Worm (Caenorhabditis elegans): ENCODE results near the gene mrps-11.

The mrps-11 gene

DNA sequence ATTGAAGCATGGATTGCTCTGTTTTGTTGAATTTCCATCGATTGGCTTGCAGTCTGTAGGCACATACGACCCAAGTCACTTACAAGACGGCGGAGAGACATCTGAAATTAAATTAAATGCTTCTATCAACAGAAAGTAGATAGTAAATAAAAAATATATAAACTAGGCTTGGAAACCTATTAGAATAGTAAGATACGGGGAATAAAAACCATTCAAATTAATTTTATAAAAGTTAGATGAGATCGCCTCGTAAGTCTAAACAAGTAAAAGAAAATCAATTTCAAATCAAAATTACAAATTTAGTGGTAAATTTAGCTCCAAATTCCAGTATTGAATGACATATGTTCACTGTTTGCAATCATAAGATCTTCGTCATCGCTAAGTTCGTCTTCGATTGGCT, at the start of gene mrps-11:
TSS of gene mrps-11 (minus strand) at position 101 of the 400 bp plus-strand sequence.
- no peak for TF ChIP-seq C34F6.9 (tag; optimal IDR thresholded peaks at IDR 0.05)
- TF ChIP-seq unc-39 (tag; optimal IDR thresholded peaks at IDR 0.05): no peak
- TF ChIP-seq nhr-129 (tag; optimal IDR thresholded peaks at IDR 0.05): no peak
- TF ChIP-seq mdl-1 (tag; optimal IDR thresholded peaks at IDR 0.05): no peak
- TF ChIP-seq mbf-1 (tag; optimal IDR thresholded peaks at IDR 0.05): no peak
- no peak for TF ChIP-seq aly-2 (tag; optimal IDR thresholded peaks at IDR 0.05)
- TF ChIP-seq lin-11 (tag; optimal IDR thresholded peaks at IDR 0.05): no peak
- no peak for TF ChIP-seq nhr-23 (tag; optimal IDR thresholded peaks at IDR 0.05)
- no peak for TF ChIP-seq Y55F3AM.14 (GFP tag; optimal IDR thresholded peaks at IDR 0.05)
- no peak for TF ChIP-seq nhr-77 (tag; optimal IDR thresholded peaks at IDR 0.05)
- no peak for TF ChIP-seq nhr-11 (tag; optimal IDR thresholded peaks at IDR 0.05)
- TF ChIP-seq alr-1 (tag; optimal IDR thresholded peaks at IDR 0.05): no peak
- no peak for TF ChIP-seq elt-1 (tag; optimal IDR thresholded peaks at IDR 0.05)
- no peak for TF ChIP-seq nhr-237 (tag; optimal IDR thresholded peaks at IDR 0.05)
- TF ChIP-seq lsy-2 (tag; optimal IDR thresholded peaks at IDR 0.05): no peak

DNA sequence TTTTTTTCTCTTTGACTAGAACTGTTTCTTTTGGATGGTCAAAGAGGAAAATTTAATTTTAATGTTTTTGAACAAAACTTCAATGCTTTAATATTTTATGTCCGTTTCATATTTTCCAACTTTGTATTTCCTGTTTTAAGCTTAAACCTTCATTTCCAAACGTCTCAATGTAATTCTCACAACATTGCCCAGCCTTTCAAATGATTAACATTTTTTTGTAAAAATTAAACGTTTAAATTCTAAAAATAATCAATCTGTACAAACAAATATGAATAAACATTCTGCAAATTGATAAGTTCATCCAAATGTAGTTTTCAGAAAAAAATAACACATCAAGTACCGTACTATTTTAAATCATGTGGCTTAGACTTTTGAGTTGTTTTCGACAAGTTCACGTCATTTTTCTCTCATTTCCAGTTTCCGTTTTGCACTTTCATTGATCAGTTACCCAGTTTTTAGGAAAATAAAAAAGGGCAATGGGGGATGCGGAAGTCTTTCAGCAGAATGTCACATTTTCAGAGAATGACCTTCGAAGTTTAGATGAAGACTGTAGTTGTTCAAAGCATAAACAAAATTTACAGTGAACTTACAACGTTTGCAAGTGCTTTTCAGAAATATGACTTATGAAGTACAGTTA, 48.4 kb upstream of the mrps-11 start:
- no peak for TF ChIP-seq mab-5 (tag; optimal IDR thresholded peaks at IDR 0.05)
- TF ChIP-seq nhr-11 (tag; optimal IDR thresholded peaks at IDR 0.05): peak; percentile 83
- peak; percentile 60 for TF ChIP-seq nhr-21 (tag; optimal IDR thresholded peaks at IDR 0.05)
- TF ChIP-seq lsy-2 (tag; optimal IDR thresholded peaks at IDR 0.05): peak in 1 of 2 experiments; percentile 43
- peak; percentile 45 for TF ChIP-seq fos-1 (tag; optimal IDR thresholded peaks at IDR 0.05)
- TF ChIP-seq blmp-1 (tag; optimal IDR thresholded peaks at IDR 0.05; ENCODE audit: insufficient read depth): peak; percentile 48
- TF ChIP-seq nhr-25 (tag; optimal IDR thresholded peaks at IDR 0.05): peak; percentile 37
- TF ChIP-seq unc-39 (tag; optimal IDR thresholded peaks at IDR 0.05): no peak

DNA sequence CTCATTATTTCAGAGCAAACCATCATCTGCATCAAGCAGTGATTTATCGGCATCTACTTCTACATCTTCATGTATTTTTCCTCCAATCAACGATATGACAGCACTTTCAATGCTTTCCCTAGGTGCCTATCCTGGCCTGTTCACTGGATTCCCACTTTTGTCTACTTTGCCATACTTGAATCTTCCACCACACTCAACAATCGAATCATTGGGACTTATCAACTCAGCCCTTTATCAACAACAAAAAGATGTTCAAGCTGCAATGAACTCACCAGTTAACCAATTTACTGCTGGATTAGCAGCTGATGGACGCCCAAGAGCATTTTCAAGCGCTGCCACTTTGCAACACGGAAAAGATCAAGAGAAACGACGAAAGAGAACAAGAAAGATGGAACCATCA, 46.8 kb upstream of the mrps-11 start:
- TF ChIP-seq ZK546.5 (tag; optimal IDR thresholded peaks at IDR 0.05): no peak

DNA sequence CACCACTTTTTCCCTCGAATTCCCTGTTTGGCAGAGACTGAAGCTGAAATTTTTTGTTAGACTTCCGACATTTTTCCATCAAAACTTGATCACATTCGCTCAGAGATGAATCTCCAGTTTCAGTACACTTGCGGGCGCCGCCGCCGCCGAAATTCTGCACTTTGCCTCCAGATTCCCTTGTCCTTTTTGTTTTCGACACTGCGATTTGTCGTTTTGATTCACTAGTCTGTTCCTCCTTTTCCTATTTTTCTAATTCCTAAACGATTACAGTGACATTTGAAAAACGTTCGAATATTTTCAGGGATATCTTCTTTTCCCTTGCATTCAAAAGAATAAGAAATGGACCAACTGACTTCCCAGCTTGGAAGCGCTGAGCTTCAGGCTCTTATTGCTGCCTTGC, 46.3 kb upstream of the mrps-11 start, which contains the start of gene F45D3.2:
TSS of gene F45D3.2 (plus strand) at position 301 of the 400 bp plus-strand sequence.
- TF ChIP-seq skn-1 (tag; optimal IDR thresholded peaks at IDR 0.05) (no peak), dmd-4 (tag; optimal IDR thresholded peaks at IDR 0.05) (no peak), ztf-1 (GFP tag; conservative IDR thresholded peaks at IDR 0.05) (no peak), nhr-129 (tag; optimal IDR thresholded peaks at IDR 0.05) (no peak), egl-27 (tag; optimal IDR thresholded peaks at IDR 0.05) (no peak), nhr-77 (tag; optimal IDR thresholded peaks at IDR 0.05) (no peak), ceh-82 (tag; optimal IDR thresholded peaks at IDR 0.05) (no peak), sem-4 (tag; optimal IDR thresholded peaks at IDR 0.05) (no peak), mab-5 (tag; optimal IDR thresholded peaks at IDR 0.05) (no peak)

DNA sequence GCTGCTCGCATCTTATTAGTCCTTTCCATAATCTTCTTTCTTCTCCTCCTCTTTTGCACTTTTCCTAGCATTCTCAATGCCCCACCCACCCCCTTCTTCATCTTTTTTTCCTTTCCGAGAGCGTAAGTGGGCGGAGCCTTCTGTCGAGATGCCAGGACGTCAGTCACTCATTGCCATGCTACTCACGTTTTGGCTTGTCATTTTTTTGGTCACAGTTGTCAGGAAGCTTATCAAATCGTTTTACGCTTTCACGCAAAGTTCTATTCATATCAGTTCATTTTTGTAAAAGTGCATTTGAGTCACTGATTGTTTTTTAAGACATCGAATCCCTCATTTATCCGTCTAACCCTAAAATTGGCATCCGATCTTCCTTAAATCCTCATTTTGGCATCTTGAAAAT, 45.6 kb upstream of the mrps-11 start:
- peak; percentile 46 for TF ChIP-seq unc-62 (GFP tag; optimal IDR thresholded peaks at IDR 0.05)
- TF ChIP-seq ZK546.5 (tag; optimal IDR thresholded peaks at IDR 0.05): no peak
- TF ChIP-seq fos-1 (tag; optimal IDR thresholded peaks at IDR 0.05): peak; percentile 92
- TF ChIP-seq zag-1 (tag; optimal IDR thresholded peaks at IDR 0.05): peak; percentile 8
- no peak for TF ChIP-seq R02D3.7 (tag; optimal IDR thresholded peaks at IDR 0.05)

DNA sequence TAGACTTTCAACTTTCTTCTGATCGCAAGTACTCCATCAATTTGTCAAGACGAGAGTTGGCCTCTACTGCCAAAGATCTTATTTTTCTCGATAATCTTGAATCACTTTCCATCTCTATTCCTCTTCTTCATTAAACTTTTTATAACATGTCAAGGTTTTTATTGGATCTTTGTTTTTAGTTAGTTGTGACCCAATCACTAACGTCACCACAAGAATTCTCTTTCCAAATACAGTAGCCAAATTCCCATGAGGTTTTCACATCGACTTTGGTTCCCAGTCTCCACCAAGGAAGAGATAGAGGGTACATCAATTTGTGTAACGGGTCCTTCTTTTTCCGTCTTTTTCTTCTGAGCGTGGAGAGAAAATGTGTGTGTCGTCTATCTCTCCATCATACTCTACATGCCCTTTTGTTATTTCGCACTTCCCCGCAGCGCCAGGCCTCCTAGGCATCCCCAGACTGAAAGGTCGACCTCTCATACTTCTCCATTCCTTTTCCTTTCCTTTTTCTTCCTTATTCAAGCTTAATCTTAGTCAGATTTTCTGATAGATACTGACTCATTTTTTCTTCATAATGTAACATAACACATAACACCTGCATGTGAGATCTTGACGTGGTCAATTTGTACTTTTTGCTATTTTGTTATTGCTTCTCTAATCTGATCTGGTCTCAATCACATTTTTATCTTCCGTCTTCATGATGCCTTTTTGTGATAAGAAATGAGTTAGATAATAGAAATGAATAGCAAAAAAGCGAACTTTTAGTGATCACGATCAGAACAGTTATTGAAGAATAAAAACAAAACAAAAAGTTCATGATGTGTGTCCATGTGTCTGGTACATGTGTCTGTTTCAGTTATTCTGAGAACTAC, 44.8 kb upstream of the mrps-11 start:
- TF ChIP-seq ztf-1 (GFP tag; conservative IDR thresholded peaks at IDR 0.05): no peak
- TF ChIP-seq sma-9 (GFP tag; optimal IDR thresholded peaks at IDR 0.05): peak; percentile 49
- no peak for TF ChIP-seq sma-9 (tag; optimal IDR thresholded peaks at IDR 0.05)
- TF ChIP-seq skn-1 (tag; optimal IDR thresholded peaks at IDR 0.05): no peak
- no peak for TF ChIP-seq ZK546.5 (tag; optimal IDR thresholded peaks at IDR 0.05)
- TF ChIP-seq Y55F3AM.14 (GFP tag; optimal IDR thresholded peaks at IDR 0.05): peak; percentile 20
- peak; percentile 23 for TF ChIP-seq fos-1 (tag; optimal IDR thresholded peaks at IDR 0.05)
- peak; percentile 56 for TF ChIP-seq elt-1 (tag; optimal IDR thresholded peaks at IDR 0.05)
- no peak for TF ChIP-seq sem-4 (tag; optimal IDR thresholded peaks at IDR 0.05)
- peak in 1 of 2 experiments; percentile 44 for TF ChIP-seq lsy-2 (tag; optimal IDR thresholded peaks at IDR 0.05)

Measured in whole organism, L2 larva.